Worm (Caenorhabditis elegans): Measurements from ENCODE around the gene C50C3.19.

C50C3.19 gene

DNA sequence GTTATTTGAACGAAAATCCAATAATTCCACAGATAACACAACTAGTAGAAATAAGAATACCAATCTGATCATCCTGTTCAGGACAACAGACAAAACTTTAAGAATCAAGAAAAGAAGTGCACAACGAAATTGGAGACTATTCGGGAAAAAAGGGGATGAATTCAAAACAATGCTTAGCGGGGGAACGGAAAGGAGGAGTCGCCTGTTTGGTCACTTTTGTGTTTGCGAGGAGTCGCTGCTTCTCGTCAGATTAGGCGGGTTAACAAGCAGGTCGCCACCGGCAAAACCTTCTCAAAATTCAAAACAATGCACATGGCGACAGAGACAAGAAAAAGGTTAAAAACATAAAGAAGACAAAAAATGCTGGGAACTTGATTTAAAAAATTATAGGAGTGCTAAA lies 19.2 kb downstream of the C50C3.19 start, which contains the start of gene C30A5.10:
C30A5.10 (minus strand) TSS at position 101 of the 400 bp plus-strand sequence.
- TF ChIP-seq lin-35 (GFP tag; optimal IDR thresholded peaks at IDR 0.05) = no peak
- TF ChIP-seq ceh-91 (GFP tag; IDR thresholded peaks at IDR 0.05) = no peak
- no peak for TF ChIP-seq madf-10 (tag; optimal IDR thresholded peaks at IDR 0.05)
- no peak for TF ChIP-seq T07F8.4 (tag; optimal IDR thresholded peaks at IDR 0.05)
- TF ChIP-seq F49E8.2 (tag; optimal IDR thresholded peaks at IDR 0.05; ENCODE audit: insufficient read depth) = no peak
- no peak for TF ChIP-seq F22D6.2 (tag; optimal IDR thresholded peaks at IDR 0.05)
- no peak for TF ChIP-seq athp-1 (tag; optimal IDR thresholded peaks at IDR 0.05)
- no peak for TF ChIP-seq K12H6.12 (tag; optimal IDR thresholded peaks at IDR 0.05)
- no peak for TF ChIP-seq hlh-26 (GFP tag; conservative IDR thresholded peaks at IDR 0.05)
- no peak for TF ChIP-seq ztf-28 (GFP tag; IDR thresholded peaks at IDR 0.05)
- TF ChIP-seq bed-2 (GFP tag; IDR thresholded peaks at IDR 0.05) = no peak
- no peak for TF ChIP-seq B0035.1 (tag; optimal IDR thresholded peaks at IDR 0.05)
- TF ChIP-seq ccch-3 (GFP tag; optimal IDR thresholded peaks at IDR 0.05) = no peak

DNA sequence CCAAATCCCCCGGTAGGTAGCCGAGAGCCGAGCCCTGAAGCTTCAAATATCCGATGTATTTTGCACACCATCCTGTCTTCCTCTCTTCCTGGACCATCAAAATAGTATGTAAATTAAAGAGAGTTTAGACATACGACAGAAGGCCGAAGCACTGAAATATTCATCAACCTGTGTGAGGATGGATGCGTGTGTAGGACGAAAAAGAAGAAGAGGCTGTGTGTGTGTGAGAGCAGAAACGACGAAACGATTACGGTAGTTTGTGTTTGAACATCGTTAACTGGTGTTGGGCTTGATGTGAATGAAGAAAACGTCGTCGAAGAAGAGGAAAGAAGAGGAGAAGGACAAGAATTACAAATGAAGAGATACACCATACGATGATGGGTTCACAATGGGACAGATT lies 21.0 kb downstream of the C50C3.19 start:
- no peak for TF ChIP-seq mel-28 (tag; optimal IDR thresholded peaks at IDR 0.05; ENCODE audit: borderline replicate concordance)
- no peak for TF ChIP-seq nfya-1 (tag; optimal IDR thresholded peaks at IDR 0.05; ENCODE audit: borderline replicate concordance, insufficient read depth)
- TF ChIP-seq lin-54 (GFP tag; optimal IDR thresholded peaks at IDR 0.05) = no peak
- TF ChIP-seq Y56A3A.18 (GFP tag; IDR thresholded peaks at IDR 0.05) = no peak
- no peak for TF ChIP-seq hrde-1 (tag; optimal IDR thresholded peaks at IDR 0.05; ENCODE audit: borderline replicate concordance)
- TF ChIP-seq F57A8.1 (GFP tag; optimal IDR thresholded peaks at IDR 0.05) = no peak
- no peak for TF ChIP-seq lir-1 (GFP tag; conservative IDR thresholded peaks at IDR 0.05)
- TF ChIP-seq ccch-3 (GFP tag; optimal IDR thresholded peaks at IDR 0.05) = no peak
- TF ChIP-seq ztf-25 (GFP tag; IDR thresholded peaks at IDR 0.05) = no peak
- TF ChIP-seq egl-44 (GFP tag; IDR thresholded peaks at IDR 0.05) = no peak
- TF ChIP-seq B0336.3 (GFP tag; IDR thresholded peaks at IDR 0.05) = no peak
- no peak for TF ChIP-seq nfya-2 (GFP tag; IDR thresholded peaks at IDR 0.05)
- no peak for TF ChIP-seq ztf-26 (tag; optimal IDR thresholded peaks at IDR 0.05)
- no peak for TF ChIP-seq madf-8 (GFP tag; conservative IDR thresholded peaks at IDR 0.05)

DNA sequence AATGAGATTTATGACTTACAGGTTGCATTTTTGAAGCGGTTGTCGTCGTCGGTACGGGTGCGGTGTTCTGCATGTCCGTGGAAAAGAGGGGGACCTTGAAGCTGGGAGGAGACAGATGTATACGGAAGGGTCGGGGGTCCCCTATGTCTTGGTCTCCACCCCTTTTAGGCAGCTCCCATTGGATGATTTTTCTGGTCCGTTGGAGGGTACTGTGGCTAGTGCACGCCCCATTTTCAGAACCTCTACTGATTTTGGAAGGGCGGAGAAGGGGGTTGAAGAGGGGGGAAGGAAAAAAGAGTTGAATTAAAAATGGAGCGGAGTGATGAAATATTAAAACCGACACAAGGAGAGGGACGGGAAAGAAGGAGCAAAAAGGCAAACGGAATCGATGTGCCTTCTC lies 25.6 kb downstream of the C50C3.19 start, which contains the start of gene unc-86:
unc-86 (minus strand) TSS at position 113 of the 400 bp plus-strand sequence.
- TF ChIP-seq aptf-3 (GFP tag; IDR thresholded peaks at IDR 0.05) = no peak
- no peak for TF ChIP-seq F37B4.10 (GFP tag; IDR thresholded peaks at IDR 0.05)
- no peak for TF ChIP-seq egl-44 (GFP tag; IDR thresholded peaks at IDR 0.05)
- TF ChIP-seq T07F8.4 (tag; optimal IDR thresholded peaks at IDR 0.05) = no peak
- TF ChIP-seq C06A6.2 (GFP tag; conservative IDR thresholded peaks at IDR 0.05) = no peak
- TF ChIP-seq bed-1 (GFP tag; IDR thresholded peaks at IDR 0.05) = no peak
- TF ChIP-seq pha-4 (tag; optimal IDR thresholded peaks at IDR 0.05) = no peak
- TF ChIP-seq akir-1 (GFP tag; optimal IDR thresholded peaks at IDR 0.05) = no peak
- no peak for TF ChIP-seq madf-10 (tag; optimal IDR thresholded peaks at IDR 0.05)
- no peak for TF ChIP-seq bed-2 (GFP tag; IDR thresholded peaks at IDR 0.05)
- no peak for TF ChIP-seq dox-1 (GFP tag; IDR thresholded peaks at IDR 0.05)
- TF ChIP-seq dpff-1 (tag; optimal IDR thresholded peaks at IDR 0.05) = no peak
- TF ChIP-seq tbx-9 (tag; optimal IDR thresholded peaks at IDR 0.05; ENCODE audit: borderline replicate concordance) = no peak
- no peak for TF ChIP-seq mes-4 (tag; optimal IDR thresholded peaks at IDR 0.05)
- no peak for TF ChIP-seq F55B11.4 (tag; optimal IDR thresholded peaks at IDR 0.05; ENCODE audit: borderline replicate concordance, insufficient read depth)
- TF ChIP-seq snpc-3.4 (tag; optimal IDR thresholded peaks at IDR 0.05) = no peak
- no peak for TF ChIP-seq egl-18 (GFP tag; IDR thresholded peaks at IDR 0.05)

Data from whole organism, young adult.